Worm (Caenorhabditis elegans): ENCODE results near the gene cbp-3.

DNA sequence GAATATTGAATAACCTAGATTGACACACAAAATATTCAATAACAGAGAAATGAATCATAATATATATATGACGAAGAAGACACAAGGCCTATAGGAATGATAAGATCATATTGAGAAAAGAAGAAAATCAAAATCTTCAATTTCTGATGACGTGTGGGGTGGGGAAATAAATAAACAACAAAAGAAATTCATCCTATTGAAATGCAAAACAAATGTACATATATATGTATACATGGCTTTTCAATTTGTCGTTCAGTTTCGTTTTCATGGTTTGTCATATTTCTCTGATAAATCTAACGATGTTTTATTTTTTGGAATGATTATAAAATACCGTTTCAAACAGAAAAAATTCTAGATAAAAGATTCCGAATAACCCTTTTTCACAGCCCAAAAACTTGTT, 12.9 kb downstream of the cbp-3 start, which contains the start of gene ttr-3:
- TF ChIP-seq ztf-4 (tag; optimal IDR thresholded peaks at IDR 0.05): no peak
- TF ChIP-seq elt-1 (tag; optimal IDR thresholded peaks at IDR 0.05): no peak
- TF ChIP-seq ztf-11 (tag; optimal IDR thresholded peaks at IDR 0.05): no peak
- TF ChIP-seq nhr-10 (tag; optimal IDR thresholded peaks at IDR 0.05): no peak
- no peak for TF ChIP-seq zag-1 (tag; optimal IDR thresholded peaks at IDR 0.05)
- no peak for TF ChIP-seq ama-1 (optimal IDR thresholded peaks at IDR 0.05)
- no peak for TF ChIP-seq nhr-11 (tag; optimal IDR thresholded peaks at IDR 0.05)
- TF ChIP-seq blmp-1 (tag; optimal IDR thresholded peaks at IDR 0.05; ENCODE audit: insufficient read depth): no peak
- TF ChIP-seq elt-3 (tag; optimal IDR thresholded peaks at IDR 0.05): no peak
- TF ChIP-seq dmd-4 (tag; optimal IDR thresholded peaks at IDR 0.05): no peak

All from whole organism, L2 larva.